Worm (Caenorhabditis elegans) whole organism, L4/young adult: ENCODE data around the gene frm-3.

ENCODE experiments used
- W03F9.2 ChIP-seq: fragments of 150-350 bp; optimal IDR thresholded peaks from 2 replicates; lab custom pipeline; 2014; ENCODE audit warnings: missing biosample characterization, missing genetic modification characterization
- dao-5 ChIP-seq: sonication (generic microtip); optimal IDR thresholded peaks from 2 replicates; lab custom pipeline; 2016; ENCODE audit warnings: missing genotype, missing genetic modification characterization, moderate library complexity, missing compliant biosample characterization
- him-1 ChIP-seq: sonication (generic microtip); optimal IDR thresholded peaks from 2 replicates; lab custom pipeline; 2016; ENCODE audit warnings: missing genotype, missing genetic modification reagents, missing genetic modification characterization, missing compliant biosample characterization

frm-3 gene

ce11 chrX:11572205-11572604 is at the start of gene frm-3:
Gene frm-3 (plus strand): TSS chrX:11572505.
- TF ChIP-seq him-1 (tag; lab: Kevin White, UChicago) (no peak), W03F9.2 (no peak), dao-5 (no peak)

- no peak for TF ChIP-seq dao-5
Measured at ce11 chrX:11523704-11524103, 48.6 kb upstream of the frm-3 start.

- no peak for TF ChIP-seq him-1 (tag; lab: Kevin White, UChicago)
- TF ChIP-seq W03F9.2: no peak
- TF ChIP-seq dao-5: no peak
Measured at ce11 chrX:11533543-11534003, 38.7 kb upstream of the frm-3 start, which contains the start of gene C35C5.8. Gene C35C5.8 (plus strand): TSS chrX:11533593.

- TF ChIP-seq dao-5: no peak
Measured at ce11 chrX:11534443-11534842, 37.9 kb upstream of the frm-3 start.

ce11 chrX:11536408-11536807 is 35.9 kb upstream of the frm-3 start, which contains the start of gene C35C5.9:
Gene C35C5.9 (plus strand): TSS chrX:11536568.
- TF ChIP-seq him-1 (tag; lab: Kevin White, UChicago) (no peak), dao-5 (no peak), W03F9.2 (no peak)

- TF ChIP-seq him-1 (tag; lab: Kevin White, UChicago) (no peak), W03F9.2 (no peak), dao-5 (no peak)
Measured at ce11 chrX:11537240-11537764, 35.0 kb upstream of the frm-3 start, which contains the start of gene gcp-2.2. Gene gcp-2.2 (plus strand): TSS chrX:11537714.

- TF ChIP-seq him-1 (tag; lab: Kevin White, UChicago): no peak
- no peak for TF ChIP-seq W03F9.2
- no peak for TF ChIP-seq dao-5
Measured at ce11 chrX:11541690-11542089, 30.6 kb upstream of the frm-3 start.

ce11 chrX:11546445-11547275 is 25.6 kb upstream of the frm-3 start, which contains the start of gene selt-1.1:
Gene selt-1.1 (minus strand): TSS chrX:11546495.
- TF ChIP-seq W03F9.2 (peak; percentile 64), him-1 (tag; lab: Kevin White, UChicago) (no peak), dao-5 (no peak)

ce11 chrX:11547442-11548023 is 24.8 kb upstream of the frm-3 start:
- TF ChIP-seq him-1 (tag; lab: Kevin White, UChicago): no peak
- no peak for TF ChIP-seq W03F9.2
- no peak for TF ChIP-seq dao-5

ce11 chrX:11548308-11548707 is 24.0 kb upstream of the frm-3 start, which contains the start of gene mig-2:
Gene mig-2 (plus strand): TSS chrX:11548608.
- TF ChIP-seq dao-5 (no peak), him-1 (tag; lab: Kevin White, UChicago) (no peak), W03F9.2 (no peak)

ce11 chrX:11551808-11552207 is 20.5 kb upstream of the frm-3 start:
- no peak for TF ChIP-seq W03F9.2
- no peak for TF ChIP-seq dao-5
- no peak for TF ChIP-seq him-1 (tag; lab: Kevin White, UChicago)

- TF ChIP-seq W03F9.2: no peak
- TF ChIP-seq dao-5: no peak
- TF ChIP-seq him-1 (tag; lab: Kevin White, UChicago): no peak
Measured at ce11 chrX:11552879-11553278, 19.4 kb upstream of the frm-3 start.

ce11 chrX:11554522-11554921 is 17.8 kb upstream of the frm-3 start:
- TF ChIP-seq W03F9.2 (no peak), him-1 (tag; lab: Kevin White, UChicago) (no peak), dao-5 (no peak)

- TF ChIP-seq him-1 (tag; lab: Kevin White, UChicago) (no peak), dao-5 (no peak)
Measured at ce11 chrX:11555046-11555445, 17.3 kb upstream of the frm-3 start.

- no peak for TF ChIP-seq him-1 (tag; lab: Kevin White, UChicago)
- TF ChIP-seq W03F9.2: no peak
- TF ChIP-seq dao-5: no peak
Measured at ce11 chrX:11555527-11556137, 16.7 kb upstream of the frm-3 start.
